Fruit fly (Drosophila melanogaster): ENCODE results near the gene CG12224.

DNA sequence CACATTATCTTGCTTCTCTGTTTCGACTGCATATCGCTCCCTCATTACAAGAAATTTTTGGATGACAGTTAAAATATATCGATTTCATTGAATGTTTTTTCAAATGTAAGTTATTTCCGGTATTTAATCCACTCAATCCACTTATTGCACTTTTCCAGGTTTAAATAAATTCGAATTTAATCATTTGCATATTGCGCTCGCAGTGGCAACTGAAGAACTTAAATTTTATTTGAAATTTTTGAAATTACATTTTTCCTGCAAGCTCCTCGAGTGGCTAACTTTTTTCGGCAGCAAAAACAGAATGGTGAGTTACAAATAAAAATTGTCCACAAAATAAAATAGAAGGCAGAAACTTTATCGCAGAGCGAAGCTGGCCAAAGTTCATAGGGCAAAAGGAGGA, 49.8 kb upstream of the CG12224 start, which contains the start of the genes CG31358, CG42504 and CG42505:
- no peak for TF ChIP-seq psq (optimal IDR thresholded peaks at IDR 0.05)
- no peak for TF ChIP-seq insv (optimal IDR thresholded peaks at IDR 0.05)
- TF ChIP-seq h (optimal IDR thresholded peaks at IDR 0.05), result no peak

Measured in Kc167 (cell line).